Worm (Caenorhabditis elegans): ENCODE results near the gene ttr-21.
A peak's percentile ranks its signal among the peaks of the same experiment; 100 is the strongest.

The ttr-21 gene

ce11 chrV:13840909-13841308 is 13.3 kb downstream of the ttr-21 start, which contains the start of gene srx-17:
srx-17 (plus strand) TSS chrV:13841209.
- TF ChIP-seq attf-5 (GFP tag; optimal IDR thresholded peaks at IDR 0.05) (no peak), lin-26 (GFP tag; IDR thresholded peaks at IDR 0.05) (no peak), fkh-3 (tag; optimal IDR thresholded peaks at IDR 0.05) (no peak), ztf-22 (GFP tag; optimal IDR thresholded peaks at IDR 0.05) (no peak), ztf-3 (GFP tag; optimal IDR thresholded peaks at IDR 0.05) (no peak), ztf-28 (GFP tag; IDR thresholded peaks at IDR 0.05) (no peak), ama-1 (optimal IDR thresholded peaks at IDR 0.05) (no peak), ama-1 (GFP tag; optimal IDR thresholded peaks at IDR 0.05) (no peak), hmg-20 (GFP tag; IDR thresholded peaks at IDR 0.05) (no peak), madf-8 (GFP tag; conservative IDR thresholded peaks at IDR 0.05) (no peak), aptf-2 (GFP tag; conservative IDR thresholded peaks at IDR 0.05) (no peak), Y79H2A.3 (GFP tag; conservative IDR thresholded peaks at IDR 0.05) (no peak), K11D2.4 (GFP tag; IDR thresholded peaks at IDR 0.05) (no peak), ceh-27 (GFP tag; optimal IDR thresholded peaks at IDR 0.05) (no peak), attf-6 (GFP tag; IDR thresholded peaks at IDR 0.05) (no peak), madf-3 (GFP tag; IDR thresholded peaks at IDR 0.05) (no peak), egrh-3 (GFP tag; IDR thresholded peaks at IDR 0.05) (no peak), bed-1 (GFP tag; IDR thresholded peaks at IDR 0.05) (no peak), B0035.1 (tag; optimal IDR thresholded peaks at IDR 0.05) (no peak), snpc-4 (GFP tag; optimal IDR thresholded peaks at IDR 0.05) (no peak), snpc-4 (tag; optimal IDR thresholded peaks at IDR 0.05) (no peak), cebp-1 (GFP tag; IDR thresholded peaks at IDR 0.05) (no peak), cebp-1 (tag; optimal IDR thresholded peaks at IDR 0.05) (no peak)

DNA sequence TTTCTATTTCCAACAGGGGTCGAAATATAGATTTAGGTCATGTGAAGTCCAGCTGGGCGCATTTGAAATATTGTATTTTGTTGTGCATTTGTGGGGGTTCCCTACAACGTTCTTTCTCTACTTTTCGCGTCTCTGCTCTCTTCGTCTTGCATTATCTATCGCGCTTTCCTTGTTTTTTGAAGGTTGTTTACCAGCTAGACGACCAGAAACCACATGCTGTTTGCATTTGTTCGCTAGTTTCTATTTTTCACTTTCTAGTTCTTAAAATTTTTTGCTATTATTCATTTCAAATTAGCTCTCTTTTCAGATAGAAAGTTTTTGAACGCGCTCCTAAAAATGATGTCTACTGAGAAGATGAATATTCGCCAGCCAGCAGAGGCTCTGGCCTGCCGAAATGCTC is 14.8 kb downstream of the ttr-21 start, which contains the start of gene F55B12.10:
Gene F55B12.10, plus strand, starts transcription at position 301 of the 400 bp plus-strand sequence.
- TF ChIP-seq K12H6.12 (tag; optimal IDR thresholded peaks at IDR 0.05) (peak; percentile 7), ccch-3 (GFP tag; optimal IDR thresholded peaks at IDR 0.05) (no peak), sea-2 (GFP tag; IDR thresholded peaks at IDR 0.05) (no peak), nfyb-1 (GFP tag; IDR thresholded peaks at IDR 0.05) (no peak)

- TF ChIP-seq ztf-3 (GFP tag; optimal IDR thresholded peaks at IDR 0.05) (no peak), die-1 (tag; optimal IDR thresholded peaks at IDR 0.05) (no peak), bed-1 (GFP tag; IDR thresholded peaks at IDR 0.05) (no peak), him-1 (tag; optimal IDR thresholded peaks at IDR 0.05) (no peak), Y53F4B.3 (GFP tag; IDR thresholded peaks at IDR 0.05) (no peak), ceh-100 (GFP tag; IDR thresholded peaks at IDR 0.05) (no peak), C06A6.2 (GFP tag; conservative IDR thresholded peaks at IDR 0.05) (no peak), attf-5 (GFP tag; optimal IDR thresholded peaks at IDR 0.05) (no peak), rpc-1 (optimal IDR thresholded peaks at IDR 0.05) (no peak), rpc-1 (tag; optimal IDR thresholded peaks at IDR 0.05) (no peak), F22D6.2 (tag; optimal IDR thresholded peaks at IDR 0.05) (no peak), K12H6.12 (tag; optimal IDR thresholded peaks at IDR 0.05) (no peak), nfyb-1 (GFP tag; IDR thresholded peaks at IDR 0.05) (no peak), unc-62 (GFP tag; optimal IDR thresholded peaks at IDR 0.05) (no peak), nfya-2 (GFP tag; IDR thresholded peaks at IDR 0.05) (no peak), nhr-80 (tag; optimal IDR thresholded peaks at IDR 0.05) (no peak), C17E4.6 (GFP tag; IDR thresholded peaks at IDR 0.05) (no peak), K11D2.4 (GFP tag; IDR thresholded peaks at IDR 0.05) (no peak), nhr-90 (tag; optimal IDR thresholded peaks at IDR 0.05) (no peak), egl-44 (GFP tag; IDR thresholded peaks at IDR 0.05) (no peak), T07F8.4 (tag; optimal IDR thresholded peaks at IDR 0.05) (no peak)
Measured at ce11 chrV:13837173-13837572, 17.0 kb downstream of the ttr-21 start, which contains the start of gene srx-128. srx-128 (plus strand) TSS chrV:13837473.

All from whole organism, young adult.